Worm (Caenorhabditis elegans): ENCODE results near the gene M01B2.8.

DNA sequence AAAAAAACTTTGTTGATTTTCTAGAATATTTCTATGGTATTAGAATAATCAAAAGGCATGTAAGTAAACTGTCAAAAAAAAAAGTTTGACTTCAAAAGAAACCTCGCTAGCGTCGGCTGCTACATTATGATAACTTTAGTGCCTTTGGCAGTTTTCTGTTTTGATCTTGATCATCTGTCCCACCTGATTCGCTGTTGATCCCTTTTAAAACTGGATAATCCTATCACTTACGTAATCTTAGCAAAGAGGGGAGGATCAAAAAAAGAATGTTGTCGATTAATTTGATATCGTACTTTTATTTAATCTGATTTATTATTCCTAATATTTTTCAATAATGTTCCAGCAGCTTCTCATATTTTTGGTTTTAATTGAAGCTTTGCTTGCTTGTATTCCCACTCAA is at the start of gene M01B2.8:
- no peak for TF ChIP-seq dao-5 (tag; optimal IDR thresholded peaks at IDR 0.05)
- TF ChIP-seq him-1 (tag; optimal IDR thresholded peaks at IDR 0.05) = no peak
- no peak for TF ChIP-seq W03F9.2 (tag; optimal IDR thresholded peaks at IDR 0.05)
